Worm (Caenorhabditis elegans) whole organism, young adult: ENCODE measurements around the gene C47D12.4.

ENCODE experiments used
- B0035.1 ChIP-seq: sonication (generic microtip); optimal IDR thresholded peaks from 2 replicates; lab custom pipeline; 2016; ENCODE audit warnings: missing genetic modification characterization, mild to moderate bottlenecking, missing compliant biosample characterization, missing genotype, missing genetic modification reagents
- B0261.1 ChIP-seq: sonication (generic microtip); optimal IDR thresholded peaks from 2 replicates; lab custom pipeline; 2016; ENCODE audit warnings: mild to moderate bottlenecking, missing genetic modification characterization, moderate library complexity, missing compliant biosample characterization
- F57C9.4 ChIP-seq: sonication (generic microtip); optimal IDR thresholded peaks from 2 replicates; lab custom pipeline; 2017; ENCODE audit warnings: mild to moderate bottlenecking, missing genetic modification characterization, missing compliant biosample characterization
- K12H6.12 ChIP-seq: fragments of 200-800 bp; sonication (Bioruptor generic); optimal IDR thresholded peaks from 2 replicates; lab custom pipeline; 2018; ENCODE audit warnings: mild to moderate bottlenecking, missing genetic modification characterization, missing compliant biosample characterization
- T26A5.8 ChIP-seq: sonication (generic microtip); optimal IDR thresholded peaks from 2 replicates; lab custom pipeline; 2016; ENCODE audit warnings: missing genetic modification characterization, missing compliant biosample characterization
- Y67H2A.10 ChIP-seq: fragments of 200-800 bp; sonication (Bioruptor generic); conservative IDR thresholded peaks from 2 replicates; pipeline ENCODE4 v1.3.6; 2022; ENCODE audit warnings: missing genetic modification reagents, missing genetic modification characterization, missing compliant biosample characterization
- Y79H2A.3 ChIP-seq: fragments of 200-800 bp; sonication (Bioruptor generic); conservative IDR thresholded peaks from 2 replicates; pipeline ENCODE4 v1.3.6; 2022; ENCODE audit warnings: missing genetic modification reagents, missing genetic modification characterization, missing compliant biosample characterization
- ama-1 ChIP-seq, 3 experiments: fragments of 150-350 bp in 1 of 3; sonication (generic microtip) in 2 of 3; optimal IDR thresholded peaks; 2 replicates each; lab custom pipeline; 2014 to 2018; ENCODE audit warnings: missing biosample characterization in 2 of 3, missing genetic modification characterization in 2 of 3, missing genetic modification reagents in 2 of 3
- atf-7 ChIP-seq: sonication (generic microtip); optimal IDR thresholded peaks from 2 replicates; lab custom pipeline; 2017; ENCODE audit warnings: mild to moderate bottlenecking, missing genetic modification characterization, missing compliant biosample characterization
- attf-6 ChIP-seq: fragments of 200-800 bp; sonication (Bioruptor generic); IDR thresholded peaks from 2 replicates; pipeline ENCODE4 v1.3.6; 2022; ENCODE audit warnings: missing genetic modification reagents, missing genetic modification characterization, missing compliant biosample characterization
- ceh-27 ChIP-seq: fragments of 200-800 bp; sonication (Bioruptor generic); optimal IDR thresholded peaks from 2 replicates; lab custom pipeline; 2018; ENCODE audit warnings: mild to moderate bottlenecking, missing genetic modification characterization, moderate library complexity, missing compliant biosample characterization
- ceh-40 ChIP-seq: fragments of 200-800 bp; sonication (Bioruptor generic); IDR thresholded peaks from 2 replicates; pipeline ENCODE4 v1.3.6; 2022; ENCODE audit warnings: missing genetic modification characterization, missing compliant biosample characterization
- ceh-79 ChIP-seq: sonication (generic microtip); optimal IDR thresholded peaks from 2 replicates; lab custom pipeline; 2017; ENCODE audit warnings: mild to moderate bottlenecking, missing genetic modification characterization, missing compliant biosample characterization
- die-1 ChIP-seq: sonication (generic microtip); optimal IDR thresholded peaks from 2 replicates; lab custom pipeline; 2016; ENCODE audit warnings: missing genotype, mild to moderate bottlenecking, missing genetic modification characterization, missing compliant biosample characterization
- efl-1 ChIP-seq: fragments of 150-350 bp; optimal IDR thresholded peaks from 2 replicates; lab custom pipeline; 2014; ENCODE audit warnings: missing biosample characterization, missing genetic modification reagents, missing genetic modification characterization
- ekl-4 ChIP-seq: fragments of 200-800 bp; sonication (Bioruptor generic); IDR thresholded peaks from 2 replicates; pipeline ENCODE4 v1.3.6; 2022; ENCODE audit warnings: missing genetic modification reagents, missing genetic modification characterization, missing compliant biosample characterization
- gei-17 ChIP-seq: fragments of 200-800 bp; sonication (Bioruptor generic); optimal IDR thresholded peaks from 2 replicates; lab custom pipeline; 2018; ENCODE audit warnings: mild to moderate bottlenecking, missing genetic modification characterization, missing compliant biosample characterization
- hlh-26 ChIP-seq: fragments of 200-800 bp; sonication (Bioruptor generic); conservative IDR thresholded peaks from 2 replicates; pipeline ENCODE4 v1.3.6; 2022; ENCODE audit warnings: missing genetic modification reagents, missing genetic modification characterization, missing compliant biosample characterization
- hrde-1 ChIP-seq: sonication (generic microtip); optimal IDR thresholded peaks from 2 replicates; lab custom pipeline; 2016; ENCODE audit warnings: missing genetic modification characterization, mild to moderate bottlenecking, missing compliant biosample characterization, moderate library complexity, missing genotype, missing genetic modification reagents, borderline replicate concordance
- let-526 ChIP-seq: fragments of 200-800 bp; sonication (Bioruptor generic); IDR thresholded peaks from 2 replicates; pipeline ENCODE4 v1.3.6; 2022; ENCODE audit warnings: missing genetic modification reagents, missing genetic modification characterization, missing compliant biosample characterization
- lin-35 ChIP-seq, 3 experiments: fragments of 150-350 bp in 2 of 3; sonication (generic microtip) in 1 of 3; optimal IDR thresholded peaks; 2 replicates each; lab custom pipeline; 2014 to 2018; ENCODE audit warnings: missing biosample characterization in 3 of 3, missing genetic modification characterization in 3 of 3, missing genetic modification reagents in 3 of 3
- lir-1 ChIP-seq: fragments of 200-800 bp; sonication (Bioruptor generic); conservative IDR thresholded peaks from 2 replicates; pipeline ENCODE4 v1.3.6; 2022; ENCODE audit warnings: missing genetic modification reagents, missing genetic modification characterization, missing compliant biosample characterization
- lsy-27 ChIP-seq: sonication (generic microtip); optimal IDR thresholded peaks from 2 replicates; lab custom pipeline; 2017; ENCODE audit warnings: missing genetic modification characterization, mild to moderate bottlenecking, missing compliant biosample characterization, antibody characterized with exemption, missing genotype, borderline replicate concordance; ENCODE audit not compliant: insufficient read depth
- madf-10 ChIP-seq: sonication (generic microtip); optimal IDR thresholded peaks from 2 replicates; lab custom pipeline; 2016; ENCODE audit warnings: mild to moderate bottlenecking, missing genetic modification characterization, missing compliant biosample characterization
- madf-3 ChIP-seq: fragments of 200-800 bp; sonication (Bioruptor generic); IDR thresholded peaks from 2 replicates; pipeline ENCODE4 v1.3.6; 2022; ENCODE audit warnings: missing genetic modification reagents, missing genetic modification characterization, missing compliant biosample characterization
- madf-8 ChIP-seq: fragments of 200-800 bp; sonication (Bioruptor generic); conservative IDR thresholded peaks from 2 replicates; pipeline ENCODE4 v1.3.6; 2022; ENCODE audit warnings: missing genetic modification reagents, missing genetic modification characterization, missing compliant biosample characterization
- mel-28 ChIP-seq: sonication (generic microtip); optimal IDR thresholded peaks from 2 replicates; lab custom pipeline; 2016; ENCODE audit warnings: borderline replicate concordance, mild to moderate bottlenecking, missing genetic modification characterization, missing compliant biosample characterization
- nfya-2 ChIP-seq: fragments of 200-800 bp; sonication (Bioruptor generic); IDR thresholded peaks from 2 replicates; pipeline ENCODE4 v1.3.6; 2022; ENCODE audit warnings: missing genetic modification reagents, missing genetic modification characterization, missing compliant biosample characterization
- nhr-120 ChIP-seq: fragments of 200-800 bp; sonication (Bioruptor generic); IDR thresholded peaks from 2 replicates; pipeline ENCODE4 v1.3.6; 2022; ENCODE audit warnings: missing genetic modification characterization, missing compliant biosample characterization
- nhr-80 ChIP-seq: sonication (generic microtip); optimal IDR thresholded peaks from 2 replicates; lab custom pipeline; 2016; ENCODE audit warnings: missing genetic modification characterization, missing compliant biosample characterization
- pbrm-1 ChIP-seq: fragments of 200-800 bp; sonication (Bioruptor generic); IDR thresholded peaks from 2 replicates; pipeline ENCODE4 v1.3.6; 2022; ENCODE audit warnings: missing genetic modification reagents, missing genetic modification characterization, missing compliant biosample characterization
- pha-4 ChIP-seq: fragments of 150-350 bp; sonication (generic microtip); optimal IDR thresholded peaks from 2 replicates; lab custom pipeline; 2014; ENCODE audit warnings: missing biosample characterization, missing genetic modification reagents, missing genetic modification characterization
- rpc-1 ChIP-seq, 2 experiments: fragments of 150-350 bp in 1 of 2; sonication (generic microtip) in 1 of 2; optimal IDR thresholded peaks; 2 replicates each; lab custom pipeline; 2014 to 2018; ENCODE audit warnings: missing biosample characterization in 1 of 2, missing genetic modification characterization in 1 of 2, missing genetic modification reagents in 1 of 2, missing genotype in 1 of 2
- sdz-38 ChIP-seq: sonication (generic microtip); optimal IDR thresholded peaks from 2 replicates; lab custom pipeline; 2016; ENCODE audit warnings: missing genotype, missing genetic modification characterization, missing compliant biosample characterization
- snpc-1.1 ChIP-seq: sonication (generic microtip); optimal IDR thresholded peaks from 2 replicates; lab custom pipeline; 2017; ENCODE audit warnings: missing genetic modification characterization, mild to moderate bottlenecking, missing compliant biosample characterization, antibody characterized with exemption, moderate library complexity, missing genotype, missing genetic modification reagents; ENCODE audit not compliant: insufficient read depth
- snpc-1.3 ChIP-seq: sonication (generic microtip); optimal IDR thresholded peaks from 2 replicates; lab custom pipeline; 2017; ENCODE audit warnings: missing genetic modification characterization, mild to moderate bottlenecking, missing compliant biosample characterization, antibody characterized with exemption, moderate library complexity, missing genotype, missing genetic modification reagents; ENCODE audit not compliant: insufficient read depth
- snpc-3.4 ChIP-seq: sonication (generic microtip); optimal IDR thresholded peaks from 2 replicates; lab custom pipeline; 2017; ENCODE audit warnings: missing genetic modification characterization, mild to moderate bottlenecking, missing compliant biosample characterization, antibody characterized with exemption, moderate library complexity, missing genotype, missing genetic modification reagents
- somi-1 ChIP-seq: fragments of 200-800 bp; sonication (Bioruptor generic); optimal IDR thresholded peaks from 2 replicates; lab custom pipeline; 2018; ENCODE audit warnings: mild to moderate bottlenecking, missing genetic modification characterization, missing compliant biosample characterization
- sptf-2 ChIP-seq: fragments of 200-800 bp; sonication (Bioruptor generic); optimal IDR thresholded peaks from 2 replicates; lab custom pipeline; 2018; ENCODE audit warnings: mild to moderate bottlenecking, missing genetic modification characterization, missing compliant biosample characterization
- tbx-9 ChIP-seq: sonication (generic microtip); optimal IDR thresholded peaks from 2 replicates; lab custom pipeline; 2016; ENCODE audit warnings: borderline replicate concordance, missing genetic modification characterization, inconsistent platforms, missing compliant biosample characterization
- tlf-1 ChIP-seq: fragments of 200-800 bp; sonication (Bioruptor generic); optimal IDR thresholded peaks from 2 replicates; lab custom pipeline; 2018; ENCODE audit warnings: mild to moderate bottlenecking, missing genetic modification characterization, missing compliant biosample characterization
- unc-130 ChIP-seq: sonication (generic microtip); optimal IDR thresholded peaks from 2 replicates; lab custom pipeline; 2016; ENCODE audit warnings: missing genetic modification reagents, missing genetic modification characterization, missing compliant biosample characterization
- zfh-2 ChIP-seq: fragments of 200-800 bp; sonication (Bioruptor generic); conservative IDR thresholded peaks from 2 replicates; pipeline ENCODE4 v1.3.6; 2022; ENCODE audit warnings: missing genetic modification reagents, missing genetic modification characterization, missing compliant biosample characterization
- zim-3 ChIP-seq: sonication (generic microtip); optimal IDR thresholded peaks from 2 replicates; lab custom pipeline; 2017; ENCODE audit warnings: mild to moderate bottlenecking, missing genetic modification characterization, moderate library complexity, missing compliant biosample characterization
- ztf-25 ChIP-seq: fragments of 200-800 bp; sonication (Bioruptor generic); IDR thresholded peaks from 2 replicates; pipeline ENCODE4 v1.3.6; 2022; ENCODE audit warnings: missing genetic modification reagents, missing genetic modification characterization, missing compliant biosample characterization
- ztf-28 ChIP-seq: fragments of 200-800 bp; sonication (Bioruptor generic); IDR thresholded peaks from 2 replicates; pipeline ENCODE4 v1.3.6; 2022; ENCODE audit warnings: missing genetic modification reagents, missing genetic modification characterization, missing compliant biosample characterization
- ztf-3 ChIP-seq: fragments of 200-800 bp; sonication (Bioruptor generic); optimal IDR thresholded peaks from 2 replicates; lab custom pipeline; 2018; ENCODE audit warnings: mild to moderate bottlenecking, missing genetic modification characterization, missing compliant biosample characterization

Gene C47D12.4

ce11 chrII:11728545-11729105 is 47.1 kb downstream of the C47D12.4 start, which contains the start of gene alh-8 (continued):
- TF ChIP-seq T26A5.8 (no peak), pha-4 (no peak), hrde-1 (tag; lab: Kevin White, UChicago) (no peak), ztf-28 (GFP tag; lab: Robert Waterston, UW) (no peak), somi-1 (GFP tag; lab: Kevin White, UChicago) (peak; percentile 68), mel-28 (no peak), B0035.1 (tag; lab: Kevin White, UChicago) (no peak), ekl-4 (GFP tag; lab: Robert Waterston, UW) (peak; percentile 63), nfya-2 (GFP tag; lab: Robert Waterston, UW) (no peak), attf-6 (no peak), tbx-9 (tag; lab: Kevin White, UChicago) (no peak), sdz-38 (tag; lab: Kevin White, UChicago) (no peak), snpc-1.1 (tag; lab: Kevin White, UChicago) (no peak), F57C9.4 (tag; lab: Kevin White, UChicago) (no peak), snpc-1.3 (tag; lab: Kevin White, UChicago) (no peak), K12H6.12 (tag; lab: Kevin White, UChicago) (peak; percentile 43), Y67H2A.10 (GFP tag; lab: Robert Waterston, UW) (no peak), madf-8 (no peak), nhr-80 (tag; lab: Kevin White, UChicago) (peak; percentile 88), atf-7 (tag; lab: Kevin White, UChicago) (peak; percentile 61), madf-10 (tag; lab: Kevin White, UChicago) (peak; percentile 22), rpc-1 (optimal IDR thresholded peaks at IDR 0.05; lab: Kevin White, UChicago) (no peak), rpc-1 (tag; optimal IDR thresholded peaks at IDR 0.05; lab: Kevin White, UChicago) (no peak), efl-1 (GFP tag; lab: Kevin White, UChicago) (no peak), B0261.1 (no peak), Y79H2A.3 (no peak), madf-3 (GFP tag; lab: Robert Waterston, UW) (peak; percentile 80), zim-3 (tag; lab: Kevin White, UChicago) (no peak), ceh-79 (tag; lab: Kevin White, UChicago) (no peak), ztf-3 (no peak), lsy-27 (no peak), tlf-1 (GFP tag; lab: Kevin White, UChicago) (peak; percentile 65), unc-130 (GFP tag; lab: Kevin White, UChicago) (no peak), sptf-2 (no peak), ama-1 (optimal IDR thresholded peaks at IDR 0.05; lab: Kevin White, UChicago) (no peak), ama-1 (GFP tag; optimal IDR thresholded peaks at IDR 0.05; lab: Kevin White, UChicago) (no peak), let-526 (no peak), lir-1 (GFP tag; lab: Robert Waterston, UW) (0 out of 2 replicates have a peak, but pooled peaks have one; percentile 30), hlh-26 (GFP tag; lab: Robert Waterston, UW) (no peak), ztf-25 (no peak), zfh-2 (no peak), ceh-27 (GFP tag; lab: Kevin White, UChicago) (no peak), pbrm-1 (0 out of 2 replicates have a peak, but pooled peaks have one; percentile 9), gei-17 (GFP tag; lab: Kevin White, UChicago) (peak; percentile 30), lin-35 (GFP tag; optimal IDR thresholded peaks at IDR 0.05; lab: Kevin White, UChicago) (no peak), snpc-3.4 (tag; lab: Kevin White, UChicago) (peak; percentile 3), die-1 (tag; lab: Kevin White, UChicago) (peak; percentile 42), ceh-40 (GFP tag; lab: Robert Waterston, UW) (no peak), nhr-120 (GFP tag; lab: Robert Waterston, UW) (no peak)
